Worm (Caenorhabditis elegans) whole organism, L4/young adult: Measurements from ENCODE around the gene F52B10.3.
A peak's percentile ranks its signal among the peaks of the same experiment; 100 is the strongest.

Source experiments
- W03F9.2 ChIP-seq: fragments of 150-350 bp; optimal IDR thresholded peaks from 2 replicates; lab custom pipeline; 2014; ENCODE audit warnings: missing biosample characterization, missing genetic modification characterization
- him-1 ChIP-seq: sonication (generic microtip); optimal IDR thresholded peaks from 2 replicates; lab custom pipeline; 2016; ENCODE audit warnings: missing genotype, missing genetic modification reagents, missing genetic modification characterization, missing compliant biosample characterization

- no peak for TF ChIP-seq him-1
- TF ChIP-seq W03F9.2 (tag; lab: Kevin White, UChicago), result peak; percentile 60
Measured at ce11 chrX:2857070-2857825, 40.9 kb downstream of the F52B10.3 start, which contains the start of gene tra-4.
